Fruit fly (Drosophila melanogaster): Measurements from ENCODE around the gene ex.

ex gene

DNA sequence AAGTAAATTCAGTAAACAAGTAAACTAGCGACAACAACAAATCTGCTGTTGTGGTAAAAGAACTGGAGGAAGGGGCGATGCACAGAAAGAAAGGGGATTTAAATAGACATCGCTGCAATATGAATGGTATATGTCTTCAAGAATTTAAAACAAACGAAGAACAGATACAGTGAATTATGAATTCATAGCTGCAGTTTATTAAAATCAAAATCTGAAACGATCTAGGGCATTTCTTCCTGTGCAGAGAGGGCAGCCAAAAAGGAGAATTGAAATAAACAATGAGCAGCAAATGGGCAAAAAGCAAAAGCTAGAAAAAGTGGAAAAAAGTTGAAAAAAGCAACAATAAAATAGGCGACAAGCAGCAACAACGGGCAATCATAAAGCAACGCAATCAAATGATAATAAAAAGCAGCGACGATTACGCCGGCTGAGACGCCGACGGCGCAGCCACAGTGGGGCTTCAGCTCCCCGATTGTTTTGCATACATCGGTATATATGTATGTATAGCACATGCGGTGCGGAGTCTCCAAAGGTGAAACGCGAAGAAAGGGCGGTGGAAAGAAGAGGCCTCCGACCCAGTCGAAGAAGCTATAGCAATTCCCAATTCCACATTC, 37.8 kb downstream of the ex start (continued):
- TF ChIP-seq dmrt11E (tag; optimal IDR thresholded peaks at IDR 0.05) (no peak), CG2889 (GFP tag; IDR thresholded peaks at IDR 0.05) (peak; percentile 45; the same call in 1 of the 3 replicates), CG10147 (GFP tag; optimal IDR thresholded peaks at IDR 0.05) (peak; percentile 58), CG10321 (GFP tag; IDR thresholded peaks at IDR 0.05) (peak; percentile 53; the same call in 1 of the 2 replicates), grn (GFP tag; optimal IDR thresholded peaks at IDR 0.05) (no peak), CG18476 (GFP tag; optimal IDR thresholded peaks at IDR 0.05) (peak; percentile 33), HLH3B (GFP tag; IDR thresholded peaks at IDR 0.05) (peak; percentile 81), CG32772 (GFP tag; IDR thresholded peaks at IDR 0.05) (peak; percentile 81), tx (GFP tag; optimal IDR thresholded peaks at IDR 0.05) (peak; percentile 23), D (optimal IDR thresholded peaks at IDR 0.05) (no peak), D (GFP tag; optimal IDR thresholded peaks at IDR 0.05) (peak; percentile 73), CG11696 (GFP tag; IDR thresholded peaks at IDR 0.05) (peak; percentile 60), CG30403 (GFP tag; optimal IDR thresholded peaks at IDR 0.05) (peak; percentile 82), cwo (GFP tag; optimal IDR thresholded peaks at IDR 0.05) (peak; percentile 56), crc (GFP tag; optimal IDR thresholded peaks at IDR 0.05) (peak; percentile 64), pan (optimal IDR thresholded peaks at IDR 0.05) (no peak), pan (GFP tag; optimal IDR thresholded peaks at IDR 0.05 in 1 of 2, IDR thresholded peaks at IDR 0.05 in 1 of 2) (peak in 1 of 2 experiments; percentile 84), Hmx (GFP tag; optimal IDR thresholded peaks at IDR 0.05) (no peak), Ravus (GFP tag; IDR thresholded peaks at IDR 0.05) (peak; percentile 31), Nf-YB (GFP tag; optimal IDR thresholded peaks at IDR 0.05) (peak; percentile 50), z (GFP tag; IDR thresholded peaks at IDR 0.05) (0 out of 3 replicates have a peak, but pooled peaks have one; percentile 50), Rx (GFP tag; IDR thresholded peaks at IDR 0.05) (peak; percentile 73), NfI (GFP tag; optimal IDR thresholded peaks at IDR 0.05) (peak; percentile 79), ap (GFP tag; IDR thresholded peaks at IDR 0.05) (peak; percentile 73), CG18764 (GFP tag; optimal IDR thresholded peaks at IDR 0.05) (peak; percentile 40), CG7745 (tag; optimal IDR thresholded peaks at IDR 0.05) (no peak), CG17802 (tag; optimal IDR thresholded peaks at IDR 0.05) (peak; percentile 51), fd3F (GFP tag; optimal IDR thresholded peaks at IDR 0.05) (peak; percentile 6), CG17186 (GFP tag; optimal IDR thresholded peaks at IDR 0.05) (peak; percentile 35), yki (optimal IDR thresholded peaks at IDR 0.05) (no peak), CG15269 (tag; optimal IDR thresholded peaks at IDR 0.05) (peak; percentile 77), fru (optimal IDR thresholded peaks at IDR 0.05) (no peak), CG1602 (GFP tag; optimal IDR thresholded peaks at IDR 0.05) (peak; percentile 65), CG12219 (GFP tag; optimal IDR thresholded peaks at IDR 0.05) (peak; percentile 70), psq (GFP tag; optimal IDR thresholded peaks at IDR 0.05) (peak; percentile 54), Neu2 (GFP tag; optimal IDR thresholded peaks at IDR 0.05; ENCODE audit: borderline replicate concordance) (no peak), NC2β (GFP tag; optimal IDR thresholded peaks at IDR 0.05) (peak; percentile 59), hkb (optimal IDR thresholded peaks at IDR 0.05) (no peak), hkb (GFP tag; IDR thresholded peaks at IDR 0.05) (peak; percentile 90), croc (GFP tag; conservative IDR thresholded peaks at IDR 0.05) (peak; percentile 57; the same call in 2 of the 3 replicates), CG12071 (GFP tag; optimal IDR thresholded peaks at IDR 0.05) (peak; percentile 75), Antp (GFP tag; optimal IDR thresholded peaks at IDR 0.05) (peak; percentile 68), bigmax (GFP tag; optimal IDR thresholded peaks at IDR 0.05) (no peak), CG12769 (tag; optimal IDR thresholded peaks at IDR 0.05) (peak; percentile 65), Lim3 (GFP tag; IDR thresholded peaks at IDR 0.05) (peak; percentile 49; the same call in 1 of the 2 replicates), cg (GFP tag; optimal IDR thresholded peaks at IDR 0.05) (peak; percentile 11), Aef1 (GFP tag; IDR thresholded peaks at IDR 0.05) (peak; percentile 42; the same call in 1 of the 3 replicates), mirr (GFP tag; optimal IDR thresholded peaks at IDR 0.05) (peak; percentile 41), CG30431 (GFP tag; optimal IDR thresholded peaks at IDR 0.05) (peak; percentile 49), gem (tag; optimal IDR thresholded peaks at IDR 0.05) (peak; percentile 86), CG4854 (GFP tag; optimal IDR thresholded peaks at IDR 0.05) (no peak), dati (GFP tag; IDR thresholded peaks at IDR 0.05) (peak; percentile 67)
